Worm (Caenorhabditis elegans): ENCODE data around the gene ifa-3.

ifa-3 gene

DNA sequence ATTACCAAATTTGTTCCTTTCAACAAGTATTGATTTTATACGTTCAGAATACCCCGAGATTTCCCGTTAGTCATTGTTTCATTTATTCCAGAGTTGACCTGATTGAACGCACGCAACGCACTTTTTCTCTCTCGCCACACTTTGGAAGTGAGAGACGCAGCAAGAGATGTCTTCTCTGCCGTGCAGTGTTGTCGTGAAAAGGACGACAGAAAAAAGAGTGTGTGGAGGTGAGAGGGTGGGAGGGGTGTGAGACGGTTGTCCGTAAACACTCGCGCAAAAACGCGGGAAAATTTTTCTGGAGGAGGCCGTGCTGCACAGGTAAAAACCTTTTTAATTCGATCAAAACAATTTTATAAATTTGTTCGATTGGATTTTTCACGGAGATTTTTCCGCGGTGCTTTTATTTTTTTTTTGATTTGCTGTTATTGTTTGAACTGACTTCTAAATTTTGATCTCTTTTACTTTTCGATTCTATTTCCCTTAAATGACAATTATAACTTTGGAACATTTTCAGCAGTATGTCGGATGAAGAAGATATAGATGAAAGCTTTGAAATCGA is 5.5 kb upstream of the ifa-3 start, which contains the start of gene sdc-1 (continued):
- TF ChIP-seq attf-3 (GFP tag; conservative IDR thresholded peaks at IDR 0.05) (no peak), ceh-27 (GFP tag; optimal IDR thresholded peaks at IDR 0.05) (peak; percentile 45), nhr-120 (GFP tag; IDR thresholded peaks at IDR 0.05) (no peak), B0261.1 (tag; optimal IDR thresholded peaks at IDR 0.05) (peak; percentile 6), ztf-25 (GFP tag; IDR thresholded peaks at IDR 0.05) (no peak), pbrm-1 (GFP tag; IDR thresholded peaks at IDR 0.05) (no peak), snpc-3.4 (tag; optimal IDR thresholded peaks at IDR 0.05) (no peak), nfya-1 (tag; optimal IDR thresholded peaks at IDR 0.05; ENCODE audit: borderline replicate concordance, insufficient read depth) (no peak), akir-1 (GFP tag; optimal IDR thresholded peaks at IDR 0.05) (no peak), hmg-20 (GFP tag; IDR thresholded peaks at IDR 0.05) (no peak), mcd-1 (GFP tag; IDR thresholded peaks at IDR 0.05) (no peak; the same call in 1 of the 2 replicates), T07F8.4 (tag; optimal IDR thresholded peaks at IDR 0.05) (no peak), B0336.3 (GFP tag; IDR thresholded peaks at IDR 0.05) (0 out of 2 replicates have a peak, but pooled peaks have one; percentile 20), ztf-6 (GFP tag; IDR thresholded peaks at IDR 0.05) (no peak), sea-2 (GFP tag; IDR thresholded peaks at IDR 0.05) (no peak), cebp-1 (GFP tag; IDR thresholded peaks at IDR 0.05) (no peak), cebp-1 (tag; optimal IDR thresholded peaks at IDR 0.05) (peak; percentile 52), cebp-2 (GFP tag; IDR thresholded peaks at IDR 0.05) (no peak), egl-44 (GFP tag; IDR thresholded peaks at IDR 0.05) (no peak), Y53F4B.3 (GFP tag; IDR thresholded peaks at IDR 0.05) (no peak), lin-40 (tag; optimal IDR thresholded peaks at IDR 0.05) (no peak), lin-54 (GFP tag; optimal IDR thresholded peaks at IDR 0.05) (peak; percentile 30), tbp1 (GFP tag; optimal IDR thresholded peaks at IDR 0.05) (peak; percentile 19), him-1 (tag; optimal IDR thresholded peaks at IDR 0.05) (no peak), let-526 (GFP tag; IDR thresholded peaks at IDR 0.05) (no peak), ceh-91 (GFP tag; IDR thresholded peaks at IDR 0.05) (no peak), ztf-22 (GFP tag; optimal IDR thresholded peaks at IDR 0.05) (no peak), snpc-4 (GFP tag; optimal IDR thresholded peaks at IDR 0.05) (no peak), snpc-4 (tag; optimal IDR thresholded peaks at IDR 0.05) (peak in 1 of 4 experiments; percentile 32), xnd-1 (tag; optimal IDR thresholded peaks at IDR 0.05) (no peak), F52B5.7 (tag; optimal IDR thresholded peaks at IDR 0.05) (no peak), F22D6.2 (tag; optimal IDR thresholded peaks at IDR 0.05) (no peak), nfya-2 (GFP tag; IDR thresholded peaks at IDR 0.05) (no peak), attf-5 (GFP tag; optimal IDR thresholded peaks at IDR 0.05) (peak; percentile 36), zim-3 (tag; optimal IDR thresholded peaks at IDR 0.05) (no peak), F55B11.4 (tag; optimal IDR thresholded peaks at IDR 0.05; ENCODE audit: borderline replicate concordance, insufficient read depth) (no peak), aptf-2 (GFP tag; conservative IDR thresholded peaks at IDR 0.05) (no peak), ceh-58 (GFP tag; IDR thresholded peaks at IDR 0.05) (no peak), lsl-1 (GFP tag; optimal IDR thresholded peaks at IDR 0.05) (no peak), hlh-26 (GFP tag; conservative IDR thresholded peaks at IDR 0.05) (no peak), somi-1 (GFP tag; optimal IDR thresholded peaks at IDR 0.05) (no peak), nhr-90 (tag; optimal IDR thresholded peaks at IDR 0.05) (no peak), nhr-179 (tag; optimal IDR thresholded peaks at IDR 0.05) (no peak), mxl-1 (tag; optimal IDR thresholded peaks at IDR 0.05) (no peak), die-1 (tag; optimal IDR thresholded peaks at IDR 0.05) (no peak), C06A6.2 (GFP tag; conservative IDR thresholded peaks at IDR 0.05) (no peak), Y79H2A.3 (GFP tag; conservative IDR thresholded peaks at IDR 0.05) (no peak), madf-3 (GFP tag; IDR thresholded peaks at IDR 0.05) (no peak), hmg-1.2 (GFP tag; IDR thresholded peaks at IDR 0.05) (peak; percentile 87)

Measured in whole organism, young adult.